Comparison of ENCODE assay signal across 2 worm cellular contexts in genomic region chrV:11156589-11156988, ce11.
TF ChIP-seq lines count a peak whose summit lies in the region.

No protein-coding gene starts in this region.

TF ChIP-seq in whole organism, L1 larva, 84 proteins besides CTCF, POLR2A, EP300 and RAD21:
- TF ChIP-seq ceh-8 (GFP tag; optimal IDR thresholded peaks at IDR 0.05; lab: Kevin White, UChicago) (peak; percentile 93), skn-1 (tag; optimal IDR thresholded peaks at IDR 0.05; lab: Kevin White, UChicago) (no peak)

TF ChIP-seq in whole organism, L3 larva, 47 proteins besides CTCF, POLR2A, EP300 and RAD21:
- TF ChIP-seq ceh-28 (tag; optimal IDR thresholded peaks at IDR 0.05; lab: Kevin White, UChicago): no peak
- TF ChIP-seq elt-2 (tag; optimal IDR thresholded peaks at IDR 0.05; lab: Kevin White, UChicago): peak; percentile 42

Comparison
In these comparisons a context has a peak if more than half of its experiments do, and no peak if none do; other contexts are left out.
1. Of the 26 proteins assayed by ChIP-seq in both whole organism, L1 larva and whole organism, L3 larva: peak only in whole organism, L1 larva: none; only in whole organism, L3 larva: elt-2; in both: none; in neither: 25.